Worm (Caenorhabditis elegans) whole organism, L4 larva: ENCODE results near the gene mtpn-1.
A peak's percentile ranks its signal among the peaks of the same experiment; 100 is the strongest.

Experiments
- D1046.2 ChIP-seq: fragments of 200-800 bp; sonication (Bioruptor generic); IDR thresholded peaks from 2 replicates; pipeline ENCODE4 v1.3.6; 2022; ENCODE audit warnings: missing genetic modification characterization, missing compliant biosample characterization
- F10B5.3 ChIP-seq: sonication (generic microtip); optimal IDR thresholded peaks from 2 replicates; lab custom pipeline; 2016; ENCODE audit warnings: mild to moderate bottlenecking, missing genetic modification characterization, missing compliant biosample characterization
- F44E2.7 ChIP-seq: fragments of 200-800 bp; sonication (Bioruptor generic); IDR thresholded peaks from 2 replicates; pipeline ENCODE4 v2.1.2; 2022; ENCODE audit warnings: missing genetic modification characterization, missing compliant biosample characterization
- F49E8.2 ChIP-seq: sonication (generic microtip); optimal IDR thresholded peaks from 2 replicates; lab custom pipeline; 2016; ENCODE audit warnings: missing compliant biosample characterization, mild to moderate bottlenecking, missing genetic modification characterization, borderline replicate concordance
- R02D3.7 ChIP-seq: fragments of 150-350 bp; sonication (generic microtip); optimal IDR thresholded peaks from 3 replicates; lab custom pipeline; 2014; ENCODE audit warnings: missing biosample characterization, missing genetic modification characterization
- Y48G9A.11 ChIP-seq: fragments of 200-800 bp; sonication (Bioruptor generic); IDR thresholded peaks from 2 replicates; pipeline ENCODE4 v1.3.6; 2022; ENCODE audit warnings: missing genetic modification reagents, missing genetic modification characterization, missing compliant biosample characterization
- Y5F2A.4 ChIP-seq: fragments of 200-800 bp; sonication (Bioruptor generic); optimal IDR thresholded peaks from 2 replicates; lab custom pipeline; 2018; ENCODE audit warnings: mild to moderate bottlenecking, missing genetic modification characterization, missing compliant biosample characterization
- ZK337.2 ChIP-seq: fragments of 200-800 bp; sonication (Bioruptor generic); IDR thresholded peaks from 2 replicates; pipeline ENCODE4 v1.3.6; 2022; ENCODE audit warnings: missing genetic modification reagents, missing genetic modification characterization, missing compliant biosample characterization
- aha-1 ChIP-seq: fragments of 150-350 bp; peaks from one replicate; lab custom pipeline; 2014; ENCODE audit warnings: missing biosample characterization, missing genetic modification characterization
- arid-1 ChIP-seq: fragments of 200-800 bp; sonication (Bioruptor generic); conservative IDR thresholded peaks from 2 replicates; pipeline ENCODE4 v1.3.6; 2022; ENCODE audit warnings: missing genetic modification reagents, missing genetic modification characterization, missing compliant biosample characterization
- ceh-28 ChIP-seq: fragments of 150-350 bp; optimal IDR thresholded peaks from 2 replicates; lab custom pipeline; 2014; ENCODE audit warnings: missing biosample characterization, missing genetic modification reagents, missing genetic modification characterization
- ceh-62 ChIP-seq: sonication (generic microtip); optimal IDR thresholded peaks from 2 replicates; lab custom pipeline; 2017; ENCODE audit warnings: missing biosample characterization, missing genetic modification characterization
- ces-1 ChIP-seq: fragments of 150-350 bp; sonication (generic microtip); optimal IDR thresholded peaks from 4 replicates; lab custom pipeline; 2014; ENCODE audit warnings: missing biosample characterization, missing genetic modification reagents, missing genetic modification characterization
- ctbp-1 ChIP-seq: fragments of 200-800 bp; sonication (Bioruptor generic); IDR thresholded peaks from 2 replicates; pipeline ENCODE4 v1.3.6; 2022; ENCODE audit warnings: missing genetic modification reagents, missing genetic modification characterization, missing compliant biosample characterization
- daf-12 ChIP-seq: fragments of 150-350 bp; optimal IDR thresholded peaks from 2 replicates; lab custom pipeline; 2014; ENCODE audit warnings: missing biosample characterization, missing genetic modification reagents, missing genetic modification characterization
- daf-16 ChIP-seq, 3 experiments: sonication (generic microtip); optimal IDR thresholded peaks; 2 replicates each; lab custom pipeline; 2016 to 2017; ENCODE audit warnings: missing genetic modification characterization in 3 of 3, missing genetic modification reagents in 3 of 3, mild to moderate bottlenecking in 2 of 3, missing compliant biosample characterization in 2 of 3, missing biosample characterization in 1 of 3, moderate library complexity in 1 of 3
- daf-8 ChIP-seq: fragments of 200-800 bp; sonication (Bioruptor generic); IDR thresholded peaks from 2 replicates; pipeline ENCODE4 v1.3.6; 2022; ENCODE audit warnings: missing genetic modification characterization, missing compliant biosample characterization
- egl-43 ChIP-seq: fragments of 200-800 bp; sonication (Bioruptor generic); IDR thresholded peaks from 2 replicates; pipeline ENCODE4 v1.3.6; 2022; ENCODE audit warnings: missing genetic modification reagents, missing genetic modification characterization, missing compliant biosample characterization
- fos-1 ChIP-seq: fragments of 150-350 bp; optimal IDR thresholded peaks from 2 replicates; lab custom pipeline; 2014; ENCODE audit warnings: missing biosample characterization, missing genetic modification characterization
- hlh-30 ChIP-seq: sonication (generic microtip); optimal IDR thresholded peaks from 2 replicates; lab custom pipeline; 2017; ENCODE audit warnings: antibody characterized with exemption, mild to moderate bottlenecking, missing genetic modification characterization, missing compliant biosample characterization; ENCODE audit not compliant: insufficient read depth
- lin-13 ChIP-seq: fragments of 150-350 bp; optimal IDR thresholded peaks from 2 replicates; lab custom pipeline; 2014; ENCODE audit warnings: missing biosample characterization, missing genetic modification reagents, missing genetic modification characterization
- lin-29 ChIP-seq: fragments of 200-800 bp; sonication (Bioruptor generic); IDR thresholded peaks from 2 replicates; pipeline ENCODE4 v1.3.6; 2022; ENCODE audit warnings: missing genetic modification reagents, missing genetic modification characterization, missing compliant biosample characterization
- madf-9 ChIP-seq: fragments of 200-800 bp; sonication (Bioruptor generic); conservative IDR thresholded peaks from 2 replicates; pipeline ENCODE4 v1.3.6; 2022; ENCODE audit warnings: missing genetic modification reagents, missing genetic modification characterization, missing compliant biosample characterization
- mep-1 ChIP-seq: fragments of 150-350 bp; sonication (generic microtip); optimal IDR thresholded peaks from 3 replicates; lab custom pipeline; 2014; ENCODE audit warnings: missing biosample characterization, missing genetic modification characterization
- mxl-2 ChIP-seq: fragments of 200-800 bp; sonication (Bioruptor generic); conservative IDR thresholded peaks from 2 replicates; pipeline ENCODE4 v1.3.6; 2022; ENCODE audit warnings: missing genetic modification reagents, missing genetic modification characterization, missing compliant biosample characterization
- mxl-3 ChIP-seq: fragments of 200-800 bp; sonication (Bioruptor generic); optimal IDR thresholded peaks from 2 replicates; lab custom pipeline; 2018; ENCODE audit warnings: mild to moderate bottlenecking, missing genetic modification characterization, missing compliant biosample characterization
- nhr-10 ChIP-seq: fragments of 150-350 bp; optimal IDR thresholded peaks from 2 replicates; lab custom pipeline; 2014; ENCODE audit warnings: missing biosample characterization, missing genetic modification characterization
- nhr-11 ChIP-seq: fragments of 150-350 bp; optimal IDR thresholded peaks from 2 replicates; lab custom pipeline; 2014; ENCODE audit warnings: missing biosample characterization, missing genetic modification characterization
- nhr-111 ChIP-seq: fragments of 200-800 bp; sonication (Bioruptor generic); optimal IDR thresholded peaks from 2 replicates; lab custom pipeline; 2018; ENCODE audit warnings: mild to moderate bottlenecking, missing genetic modification characterization, missing compliant biosample characterization
- nhr-28 ChIP-seq: fragments of 150-350 bp; optimal IDR thresholded peaks from 2 replicates; lab custom pipeline; 2014; ENCODE audit warnings: missing biosample characterization, missing genetic modification characterization
- nhr-42 ChIP-seq: fragments of 200-800 bp; sonication (Bioruptor generic); IDR thresholded peaks from 2 replicates; pipeline ENCODE4 v1.3.6; 2022; ENCODE audit warnings: missing genetic modification characterization, missing compliant biosample characterization
- nhr-48 ChIP-seq: sonication (generic microtip); optimal IDR thresholded peaks from 2 replicates; lab custom pipeline; 2016; ENCODE audit warnings: mild to moderate bottlenecking, missing genetic modification characterization, missing compliant biosample characterization
- set-16 ChIP-seq: fragments of 200-800 bp; sonication (Bioruptor generic); IDR thresholded peaks from 2 replicates; pipeline ENCODE4 v1.3.6; 2022; ENCODE audit warnings: missing genetic modification reagents, missing genetic modification characterization, missing compliant biosample characterization
- unc-130 ChIP-seq: sonication (generic microtip); optimal IDR thresholded peaks from 2 replicates; lab custom pipeline; 2016; ENCODE audit warnings: missing genetic modification reagents, missing genetic modification characterization, missing compliant biosample characterization
- unc-62 ChIP-seq, 3 experiments: fragments of 150-350 bp in 1 of 3; sonication (generic microtip); optimal IDR thresholded peaks in 2 of 3; peaks in 1 of 3; 1 replicate in 1 of 3; 2 replicates in 2 of 3; lab custom pipeline; 2014 to 2017; ENCODE audit warnings: missing biosample characterization in 3 of 3, missing genetic modification characterization in 3 of 3, missing genetic modification reagents in 3 of 3, missing genotype in 1 of 3
- zfp-2 ChIP-seq: sonication (generic microtip); optimal IDR thresholded peaks from 2 replicates; lab custom pipeline; 2016; ENCODE audit warnings: mild to moderate bottlenecking, missing genetic modification characterization, missing compliant biosample characterization
- zfp-3 ChIP-seq: fragments of 200-800 bp; sonication (Bioruptor generic); conservative IDR thresholded peaks from 2 replicates; pipeline ENCODE4 v1.3.6; 2022; ENCODE audit warnings: missing genetic modification reagents, missing genetic modification characterization, missing compliant biosample characterization

mtpn-1 gene

DNA sequence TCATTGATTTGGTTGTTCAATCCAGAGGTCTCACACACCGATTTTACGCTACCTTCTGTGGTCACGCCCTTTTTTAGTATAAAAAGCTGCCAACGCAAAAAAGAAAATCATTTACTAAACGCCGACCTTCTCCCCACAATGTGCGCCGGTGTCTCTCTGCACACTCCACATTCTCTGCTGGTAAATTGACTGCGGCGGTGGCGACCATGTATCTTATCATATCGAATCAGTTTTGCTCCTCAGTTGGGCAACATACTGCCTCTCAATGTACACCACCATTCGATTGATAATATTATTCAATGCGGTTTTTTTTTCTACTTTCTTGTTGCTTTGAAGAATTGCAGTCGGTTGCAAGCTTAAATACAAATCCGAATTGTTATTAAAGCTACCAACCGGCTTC is 35.1 kb upstream of the mtpn-1 start (continued):
- TF ChIP-seq D1046.2 (no peak), daf-16 (GFP tag; optimal IDR thresholded peaks at IDR 0.05; lab: Kevin White, UChicago) (no peak), daf-16 (tag; optimal IDR thresholded peaks at IDR 0.05; lab: Kevin White, UChicago) (peak; percentile 82), fos-1 (no peak), lin-13 (GFP tag; lab: Kevin White, UChicago) (peak; percentile 9), nhr-10 (tag; lab: Kevin White, UChicago) (no peak), mep-1 (tag; lab: Kevin White, UChicago) (peak; percentile 35), ctbp-1 (GFP tag; lab: Robert Waterston, UW) (no peak), madf-9 (GFP tag; lab: Robert Waterston, UW) (no peak)

DNA sequence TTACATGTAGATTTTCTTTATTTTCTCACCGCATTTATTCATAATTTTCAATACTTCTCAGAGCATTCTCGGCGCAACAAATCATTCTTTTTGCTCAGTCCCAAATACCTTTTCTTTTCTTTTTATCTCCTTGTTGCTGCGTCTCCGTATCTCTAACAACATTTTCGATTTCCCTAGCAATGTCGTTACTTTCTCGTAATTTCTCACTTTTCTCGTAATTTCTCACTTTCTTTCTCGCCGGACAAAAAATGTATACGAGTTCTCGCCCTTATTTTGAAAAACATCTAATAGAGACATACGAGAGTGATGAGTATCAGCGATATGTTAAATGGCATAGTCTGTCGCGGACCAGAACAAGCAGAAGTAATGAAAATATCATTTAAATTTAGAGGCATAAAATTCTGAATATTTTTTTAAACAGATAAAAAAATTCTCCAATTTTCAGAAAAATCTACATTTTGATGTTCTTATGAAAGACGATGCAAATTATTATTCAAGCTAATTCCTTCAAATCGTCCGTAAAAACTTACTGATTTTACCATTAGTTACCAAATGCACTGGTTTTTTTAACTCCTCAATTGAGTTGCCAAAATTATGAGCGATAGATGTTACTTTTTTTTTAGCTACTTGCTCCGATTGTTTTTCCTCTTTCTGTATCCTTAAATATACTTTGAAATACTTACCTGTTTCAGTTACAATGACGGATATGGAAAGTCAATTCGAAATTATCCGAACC is 31.8 kb upstream of the mtpn-1 start, which contains the start of gene F47G3.3:
Gene F47G3.3 (plus strand): TSS at position 686 of the 736 bp plus-strand sequence.
- TF ChIP-seq set-16 (GFP tag; lab: Robert Waterston, UW), result no peak
- TF ChIP-seq aha-1 (tag; lab: Kevin White, UChicago), result peak; percentile 60

DNA sequence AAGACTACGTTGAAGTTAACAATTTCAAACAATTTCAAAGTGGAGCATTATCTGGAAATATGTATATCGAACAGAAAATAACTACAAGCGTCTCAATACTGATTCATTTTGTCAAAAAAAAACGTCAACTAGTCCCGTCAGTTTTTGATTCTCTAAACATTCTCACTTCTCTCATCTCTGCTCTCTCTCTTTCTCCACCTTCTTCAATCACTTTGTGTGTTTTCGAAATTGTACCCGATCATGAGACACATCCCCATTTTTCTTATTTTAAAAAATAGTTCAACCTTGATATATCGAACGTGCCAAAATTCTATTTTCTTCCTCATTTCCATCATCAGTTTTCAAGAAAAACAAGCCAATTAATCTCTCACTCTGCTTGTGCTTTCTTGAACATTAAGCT is 26.4 kb upstream of the mtpn-1 start:
- no peak for TF ChIP-seq nhr-11
- TF ChIP-seq arid-1, result no peak
- TF ChIP-seq F49E8.2, result no peak
- no peak for TF ChIP-seq nhr-42 (GFP tag; lab: Robert Waterston, UW)
- no peak for TF ChIP-seq unc-62 (GFP tag; optimal IDR thresholded peaks at IDR 0.05 in 1 of 2; lab: Kevin White, UChicago)
- no peak for TF ChIP-seq unc-62 (tag; optimal IDR thresholded peaks at IDR 0.05; lab: Kevin White, UChicago)
- peak in 1 of 2 experiments; percentile 4 for TF ChIP-seq daf-16 (GFP tag; optimal IDR thresholded peaks at IDR 0.05; lab: Kevin White, UChicago)
- TF ChIP-seq daf-16 (tag; optimal IDR thresholded peaks at IDR 0.05; lab: Kevin White, UChicago), result no peak
- peak; percentile 36 for TF ChIP-seq hlh-30 (tag; lab: Kevin White, UChicago)
- TF ChIP-seq nhr-28 (tag; lab: Kevin White, UChicago), result peak; percentile 44

DNA sequence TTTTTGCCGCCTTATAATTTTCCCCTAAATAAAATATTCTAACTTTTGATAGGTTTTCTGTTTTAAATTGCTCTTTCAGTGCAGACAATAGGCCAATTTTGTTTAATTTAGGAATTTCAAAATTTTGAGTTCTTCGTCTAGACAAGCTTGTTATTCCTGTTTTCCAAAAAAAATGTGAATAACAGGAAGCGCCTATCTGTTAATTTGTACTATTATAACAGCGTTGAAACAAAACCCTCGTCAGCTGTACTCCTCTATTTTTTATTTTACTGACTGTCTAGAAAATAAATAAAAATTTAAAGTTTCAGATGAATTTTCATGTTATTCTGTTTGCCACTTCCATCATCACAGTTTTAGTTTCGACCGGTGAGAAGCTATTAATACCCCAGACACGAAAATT is 26.0 kb upstream of the mtpn-1 start, which contains the start of gene F47G3.4:
Gene F47G3.4 (plus strand): TSS at position 301 of the 400 bp plus-strand sequence.
- TF ChIP-seq ceh-28, result no peak
- no peak for TF ChIP-seq zfp-2
- TF ChIP-seq R02D3.7, result no peak
- no peak for TF ChIP-seq Y5F2A.4 (GFP tag; lab: Kevin White, UChicago)
- TF ChIP-seq F44E2.7 (GFP tag; lab: Robert Waterston, UW), result no peak
- TF ChIP-seq ZK337.2 (GFP tag; lab: Robert Waterston, UW), result no peak
- no peak for TF ChIP-seq Y48G9A.11 (GFP tag; lab: Robert Waterston, UW)
- no peak for TF ChIP-seq nhr-48 (tag; lab: Kevin White, UChicago)
- TF ChIP-seq daf-12 (tag; lab: Kevin White, UChicago), result no peak
- no peak for TF ChIP-seq nhr-111 (GFP tag; lab: Kevin White, UChicago)
- no peak for TF ChIP-seq unc-130 (GFP tag; lab: Kevin White, UChicago)
- no peak for TF ChIP-seq lin-29 (GFP tag; lab: Robert Waterston, UW)
- no peak for TF ChIP-seq ceh-62 (tag; lab: Kevin White, UChicago)
- TF ChIP-seq daf-8 (GFP tag; lab: Robert Waterston, UW), result no peak
- TF ChIP-seq mxl-3 (GFP tag; lab: Kevin White, UChicago), result no peak
- TF ChIP-seq mxl-2 (GFP tag; lab: Robert Waterston, UW), result no peak
- TF ChIP-seq F10B5.3 (tag; lab: Kevin White, UChicago), result no peak
- no peak for TF ChIP-seq egl-43 (GFP tag; lab: Robert Waterston, UW)
- TF ChIP-seq zfp-3 (GFP tag; lab: Robert Waterston, UW), result no peak
- no peak for TF ChIP-seq ces-1 (GFP tag; lab: Kevin White, UChicago)
